Worm (Caenorhabditis elegans) whole organism, L4 larva: ENCODE data around the gene ZK622.1.

Experiments
- F49E8.2 ChIP-seq: sonication (generic microtip); optimal IDR thresholded peaks from 2 replicates; lab custom pipeline; 2016; ENCODE audit warnings: missing compliant biosample characterization, mild to moderate bottlenecking, missing genetic modification characterization, borderline replicate concordance
- Y105C5A.15 ChIP-seq: fragments of 200-800 bp; sonication (Bioruptor generic); IDR thresholded peaks from 2 replicates; pipeline ENCODE4 v1.3.6; 2022; ENCODE audit warnings: missing genetic modification characterization, missing compliant biosample characterization
- dve-1 ChIP-seq: sonication (generic microtip); optimal IDR thresholded peaks from 2 replicates; lab custom pipeline; 2017; ENCODE audit warnings: antibody characterized with exemption, mild to moderate bottlenecking, missing genetic modification characterization, missing compliant biosample characterization; ENCODE audit not compliant: insufficient read depth
- jun-1 ChIP-seq: fragments of 150-350 bp; optimal IDR thresholded peaks from 2 replicates; lab custom pipeline; 2014; ENCODE audit warnings: missing biosample characterization, missing genetic modification reagents, missing genetic modification characterization
- lin-1 ChIP-seq: fragments of 200-800 bp; sonication (Bioruptor generic); IDR thresholded peaks from 2 replicates; pipeline ENCODE4 v1.3.6; 2022; ENCODE audit warnings: missing genetic modification reagents, missing genetic modification characterization, missing compliant biosample characterization
- lin-38 ChIP-seq: fragments of 200-800 bp; sonication (Bioruptor generic); IDR thresholded peaks from 2 replicates; pipeline ENCODE4 v1.3.6; 2022; ENCODE audit warnings: missing genetic modification reagents, missing genetic modification characterization, missing compliant biosample characterization
- lin-39 ChIP-seq: fragments of 150-350 bp; optimal IDR thresholded peaks from 2 replicates; lab custom pipeline; 2014; ENCODE audit warnings: missing biosample characterization, missing genetic modification reagents, missing genetic modification characterization
- nhr-10 ChIP-seq: fragments of 150-350 bp; optimal IDR thresholded peaks from 2 replicates; lab custom pipeline; 2014; ENCODE audit warnings: missing biosample characterization, missing genetic modification characterization
- nhr-11 ChIP-seq: fragments of 150-350 bp; optimal IDR thresholded peaks from 2 replicates; lab custom pipeline; 2014; ENCODE audit warnings: missing biosample characterization, missing genetic modification characterization
- nhr-237 ChIP-seq: sonication (generic microtip); optimal IDR thresholded peaks from 2 replicates; lab custom pipeline; 2017; ENCODE audit warnings: missing biosample characterization, missing genetic modification characterization
- nhr-76 ChIP-seq: fragments of 150-350 bp; optimal IDR thresholded peaks from 2 replicates; lab custom pipeline; 2014; ENCODE audit warnings: missing biosample characterization, missing genetic modification characterization
- set-16 ChIP-seq: fragments of 200-800 bp; sonication (Bioruptor generic); IDR thresholded peaks from 2 replicates; pipeline ENCODE4 v1.3.6; 2022; ENCODE audit warnings: missing genetic modification reagents, missing genetic modification characterization, missing compliant biosample characterization
- unc-130 ChIP-seq: sonication (generic microtip); optimal IDR thresholded peaks from 2 replicates; lab custom pipeline; 2016; ENCODE audit warnings: missing genetic modification reagents, missing genetic modification characterization, missing compliant biosample characterization
- unc-39 ChIP-seq: sonication (generic microtip); optimal IDR thresholded peaks from 2 replicates; lab custom pipeline; 2017; ENCODE audit warnings: missing biosample characterization, missing genetic modification characterization

ce11 chrII:5264650-5265049 is 28.9 kb upstream of the ZK622.1 start:
- TF ChIP-seq nhr-76 (tag; lab: Kevin White, UChicago) (no peak), lin-38 (GFP tag; lab: Robert Waterston, UW) (no peak), lin-39 (no peak), Y105C5A.15 (no peak), jun-1 (tag; lab: Kevin White, UChicago) (no peak), nhr-11 (tag; lab: Kevin White, UChicago) (no peak), unc-130 (GFP tag; lab: Kevin White, UChicago) (no peak), nhr-10 (tag; lab: Kevin White, UChicago) (no peak), unc-39 (tag; lab: Kevin White, UChicago) (no peak), dve-1 (no peak), nhr-237 (tag; lab: Kevin White, UChicago) (no peak), lin-1 (no peak), set-16 (GFP tag; lab: Robert Waterston, UW) (no peak), F49E8.2 (no peak)
